Worm (Caenorhabditis elegans): Measurements from ENCODE around the gene clec-178.

ce11 chrIV:5662073-5662472, 8.3 kb downstream of the clec-178 start:
- no peak for TF ChIP-seq unc-130 (GFP tag; optimal IDR thresholded peaks at IDR 0.05)
- TF ChIP-seq pqm-1 (tag; optimal IDR thresholded peaks at IDR 0.05), result no peak
- TF ChIP-seq egl-27 (tag; optimal IDR thresholded peaks at IDR 0.05), result no peak
